Worm (Caenorhabditis elegans) whole organism, L4 larva: ENCODE measurements around the gene Y46H3A.5.
"Not testable (repeated sequence)": the region's sequence is repeated elsewhere in the genome, so short reads cannot be mapped to it uniquely, and the experiment has no call there.

Experiments used
- F37D6.2 ChIP-seq: sonication (generic microtip); optimal IDR thresholded peaks from 2 replicates; lab custom pipeline; 2016; ENCODE audit warnings: mild to moderate bottlenecking, missing genetic modification characterization, missing compliant biosample characterization
- F44E2.7 ChIP-seq: fragments of 200-800 bp; sonication (Bioruptor generic); IDR thresholded peaks from 2 replicates; pipeline ENCODE4 v2.1.2; 2022; ENCODE audit warnings: missing genetic modification characterization, missing compliant biosample characterization
- R02D3.7 ChIP-seq: fragments of 150-350 bp; sonication (generic microtip); optimal IDR thresholded peaks from 3 replicates; lab custom pipeline; 2014; ENCODE audit warnings: missing biosample characterization, missing genetic modification characterization
- T26A8.4 ChIP-seq: fragments of 200-800 bp; sonication (Bioruptor generic); IDR thresholded peaks from 2 replicates; pipeline ENCODE4 v1.3.6; 2022; ENCODE audit warnings: missing genetic modification characterization, missing compliant biosample characterization
- Y75B8A.6 ChIP-seq: fragments of 200-800 bp; sonication (Bioruptor generic); IDR thresholded peaks from 2 replicates; pipeline ENCODE4 v1.3.6; 2022; ENCODE audit warnings: missing genetic modification reagents, missing genetic modification characterization, missing compliant biosample characterization
- ZK546.5 ChIP-seq, 2 experiments: sonication (generic microtip); optimal IDR thresholded peaks; 2 replicates each; lab custom pipeline; 2017; ENCODE audit warnings: missing biosample characterization in 2 of 2, missing genetic modification characterization in 2 of 2
- aha-1 ChIP-seq: fragments of 150-350 bp; peaks from one replicate; lab custom pipeline; 2014; ENCODE audit warnings: missing biosample characterization, missing genetic modification characterization
- ama-1 ChIP-seq: fragments of 150-350 bp; optimal IDR thresholded peaks from 2 replicates; lab custom pipeline; 2014; ENCODE audit warnings: inconsistent platforms, mixed read lengths
- cey-2 ChIP-seq: sonication (generic microtip); optimal IDR thresholded peaks from 3 replicates; lab custom pipeline; 2017; ENCODE audit warnings: missing genetic modification characterization, mild to moderate bottlenecking, missing compliant biosample characterization, antibody characterized with exemption, borderline replicate concordance; ENCODE audit not compliant: insufficient read depth
- ctbp-1 ChIP-seq: fragments of 200-800 bp; sonication (Bioruptor generic); IDR thresholded peaks from 2 replicates; pipeline ENCODE4 v1.3.6; 2022; ENCODE audit warnings: missing genetic modification reagents, missing genetic modification characterization, missing compliant biosample characterization
- daf-19 ChIP-seq: fragments of 200-800 bp; sonication (Bioruptor generic); conservative IDR thresholded peaks from 2 replicates; pipeline ENCODE4 v1.3.6; 2022; ENCODE audit warnings: missing genetic modification characterization, missing compliant biosample characterization
- dmd-6 ChIP-seq: fragments of 200-800 bp; sonication (Bioruptor generic); IDR thresholded peaks from 2 replicates; pipeline ENCODE4 v1.3.6; 2022; ENCODE audit warnings: missing genetic modification reagents, missing genetic modification characterization, missing compliant biosample characterization
- dmd-9 ChIP-seq: fragments of 200-800 bp; sonication (Bioruptor generic); IDR thresholded peaks from 2 replicates; pipeline ENCODE4 v1.3.6; 2022; ENCODE audit warnings: missing genetic modification reagents, missing genetic modification characterization, missing compliant biosample characterization
- dpl-1 ChIP-seq: fragments of 150-350 bp; optimal IDR thresholded peaks from 2 replicates; lab custom pipeline; 2014; ENCODE audit warnings: missing biosample characterization, missing genetic modification reagents, missing genetic modification characterization
- dve-1 ChIP-seq: sonication (generic microtip); optimal IDR thresholded peaks from 2 replicates; lab custom pipeline; 2017; ENCODE audit warnings: antibody characterized with exemption, mild to moderate bottlenecking, missing genetic modification characterization, missing compliant biosample characterization; ENCODE audit not compliant: insufficient read depth
- egl-43 ChIP-seq: fragments of 200-800 bp; sonication (Bioruptor generic); IDR thresholded peaks from 2 replicates; pipeline ENCODE4 v1.3.6; 2022; ENCODE audit warnings: missing genetic modification reagents, missing genetic modification characterization, missing compliant biosample characterization
- hmg-1.1 ChIP-seq: fragments of 200-800 bp; sonication (Bioruptor generic); IDR thresholded peaks from 2 replicates; pipeline ENCODE4 v1.3.6; 2022; ENCODE audit warnings: missing genetic modification reagents, missing genetic modification characterization, missing compliant biosample characterization
- lim-7 ChIP-seq: fragments of 200-800 bp; sonication (Bioruptor generic); IDR thresholded peaks from 2 replicates; pipeline ENCODE4 v1.3.6; 2022; ENCODE audit warnings: missing genetic modification characterization, missing compliant biosample characterization
- lin-13 ChIP-seq: fragments of 150-350 bp; optimal IDR thresholded peaks from 2 replicates; lab custom pipeline; 2014; ENCODE audit warnings: missing biosample characterization, missing genetic modification reagents, missing genetic modification characterization
- lin-29 ChIP-seq: fragments of 200-800 bp; sonication (Bioruptor generic); IDR thresholded peaks from 2 replicates; pipeline ENCODE4 v1.3.6; 2022; ENCODE audit warnings: missing genetic modification reagents, missing genetic modification characterization, missing compliant biosample characterization
- lin-38 ChIP-seq: fragments of 200-800 bp; sonication (Bioruptor generic); IDR thresholded peaks from 2 replicates; pipeline ENCODE4 v1.3.6; 2022; ENCODE audit warnings: missing genetic modification reagents, missing genetic modification characterization, missing compliant biosample characterization
- madf-5 ChIP-seq, 2 experiments: fragments of 200-800 bp; sonication (Bioruptor generic); IDR thresholded peaks; 2 replicates each; pipeline ENCODE4 v1.3.6; 2022; ENCODE audit warnings: missing compliant biosample characterization in 2 of 2, missing genetic modification characterization in 2 of 2
- mdt-29 ChIP-seq: fragments of 200-800 bp; sonication (Bioruptor generic); IDR thresholded peaks from 2 replicates; pipeline ENCODE4 v1.3.6; 2022; ENCODE audit warnings: missing genetic modification reagents, missing genetic modification characterization, missing compliant biosample characterization
- mep-1 ChIP-seq: fragments of 150-350 bp; sonication (generic microtip); optimal IDR thresholded peaks from 3 replicates; lab custom pipeline; 2014; ENCODE audit warnings: missing biosample characterization, missing genetic modification characterization
- nhr-10 ChIP-seq: fragments of 150-350 bp; optimal IDR thresholded peaks from 2 replicates; lab custom pipeline; 2014; ENCODE audit warnings: missing biosample characterization, missing genetic modification characterization
- nhr-28 ChIP-seq: fragments of 150-350 bp; optimal IDR thresholded peaks from 2 replicates; lab custom pipeline; 2014; ENCODE audit warnings: missing biosample characterization, missing genetic modification characterization
- nhr-48 ChIP-seq: sonication (generic microtip); optimal IDR thresholded peaks from 2 replicates; lab custom pipeline; 2016; ENCODE audit warnings: mild to moderate bottlenecking, missing genetic modification characterization, missing compliant biosample characterization
- nhr-77 ChIP-seq: fragments of 150-350 bp; optimal IDR thresholded peaks from 2 replicates; lab custom pipeline; 2014; ENCODE audit warnings: missing biosample characterization, missing genetic modification characterization
- pha-4 ChIP-seq, 2 experiments: fragments of 150-350 bp in 1 of 2; fragments of 200-800 bp in 1 of 2; sonication (Bioruptor generic) in 1 of 2; IDR thresholded peaks in 1 of 2; optimal IDR thresholded peaks in 1 of 2; 2 replicates each; pipeline versions ENCODE4 v1.3.6 to Lab custom; 2014 to 2022; ENCODE audit warnings: missing genetic modification characterization in 2 of 2, missing genetic modification reagents in 2 of 2, missing biosample characterization in 1 of 2, missing compliant biosample characterization in 1 of 2
- pqm-1 ChIP-seq: sonication (generic microtip); optimal IDR thresholded peaks from 2 replicates; lab custom pipeline; 2017; ENCODE audit warnings: missing biosample characterization, missing genetic modification characterization
- rbr-2 ChIP-seq: sonication (generic microtip); optimal IDR thresholded peaks from 2 replicates; lab custom pipeline; 2016; ENCODE audit warnings: missing genotype, missing genetic modification characterization, missing compliant biosample characterization
- saeg-2 ChIP-seq: fragments of 200-800 bp; sonication (Bioruptor generic); IDR thresholded peaks from 2 replicates; pipeline ENCODE4 v1.3.6; 2022; ENCODE audit warnings: missing genetic modification reagents, missing genetic modification characterization, missing compliant biosample characterization
- set-16 ChIP-seq: fragments of 200-800 bp; sonication (Bioruptor generic); IDR thresholded peaks from 2 replicates; pipeline ENCODE4 v1.3.6; 2022; ENCODE audit warnings: missing genetic modification reagents, missing genetic modification characterization, missing compliant biosample characterization
- tra-1 ChIP-seq: fragments of 200-800 bp; sonication (Bioruptor generic); IDR thresholded peaks from 2 replicates; pipeline ENCODE4 v1.3.6; 2022; ENCODE audit warnings: missing genetic modification reagents, missing genetic modification characterization, missing compliant biosample characterization
- unc-130 ChIP-seq: sonication (generic microtip); optimal IDR thresholded peaks from 2 replicates; lab custom pipeline; 2016; ENCODE audit warnings: missing genetic modification reagents, missing genetic modification characterization, missing compliant biosample characterization
- unc-62 ChIP-seq, 3 experiments: fragments of 150-350 bp in 1 of 3; sonication (generic microtip); optimal IDR thresholded peaks in 2 of 3; peaks in 1 of 3; 1 replicate in 1 of 3; 2 replicates in 2 of 3; lab custom pipeline; 2014 to 2017; ENCODE audit warnings: missing biosample characterization in 3 of 3, missing genetic modification characterization in 3 of 3, missing genetic modification reagents in 3 of 3, missing genotype in 1 of 3
- zfp-2 ChIP-seq: sonication (generic microtip); optimal IDR thresholded peaks from 2 replicates; lab custom pipeline; 2016; ENCODE audit warnings: mild to moderate bottlenecking, missing genetic modification characterization, missing compliant biosample characterization

The Y46H3A.5 gene

ce11 chrV:1849992-1850391 is 35.3 kb upstream of the Y46H3A.5 start:
- TF ChIP-seq pha-4 (GFP tag; IDR thresholded peaks at IDR 0.05; lab: Robert Waterston, UW) (peak; percentile 63; the same call in 1 of the 2 replicates), set-16 (GFP tag; lab: Robert Waterston, UW) (peak; percentile 99), lin-38 (GFP tag; lab: Robert Waterston, UW) (peak; percentile 14; the same call in 1 of the 2 replicates)
- not testable (repeated sequence) for TF ChIP-seq pha-4 (tag; optimal IDR thresholded peaks at IDR 0.05; lab: Kevin White, UChicago)

- TF ChIP-seq ctbp-1 (GFP tag; lab: Robert Waterston, UW) (no peak), unc-62 (GFP tag; optimal IDR thresholded peaks at IDR 0.05 in 1 of 2; lab: Kevin White, UChicago) (peak in 1 of 2 experiments; percentile 8), unc-62 (tag; optimal IDR thresholded peaks at IDR 0.05; lab: Kevin White, UChicago) (no peak)
These were observed 33.9 kb upstream of the Y46H3A.5 start for ce11 chrV:1848590-1848989.

ce11 chrV:1845977-1846376 is 31.3 kb upstream of the Y46H3A.5 start, which contains the start of gene T10B5.7:
Gene T10B5.7, plus strand, starts transcription at chrV:1846201.
- TF ChIP-seq nhr-28 (tag; lab: Kevin White, UChicago) = peak; percentile 75
- no peak for TF ChIP-seq hmg-1.1 (GFP tag; lab: Robert Waterston, UW)
- TF ChIP-seq cey-2 = no peak
- no peak for TF ChIP-seq Y75B8A.6 (GFP tag; lab: Robert Waterston, UW)
- no peak for TF ChIP-seq lin-13 (GFP tag; lab: Kevin White, UChicago)
- TF ChIP-seq dmd-9 (GFP tag; lab: Robert Waterston, UW) = no peak
- TF ChIP-seq lim-7 (GFP tag; lab: Robert Waterston, UW) = no peak
- TF ChIP-seq set-16 (GFP tag; lab: Robert Waterston, UW) = no peak
- no peak for TF ChIP-seq R02D3.7 (tag; lab: Kevin White, UChicago)
- TF ChIP-seq tra-1 (GFP tag; lab: Robert Waterston, UW) = no peak
- TF ChIP-seq dpl-1 = no peak
- peak; percentile 19; the same call in 1 of the 2 replicates for TF ChIP-seq dmd-6 (GFP tag; lab: Robert Waterston, UW)
- no peak for TF ChIP-seq daf-19 (GFP tag; lab: Robert Waterston, UW)
- TF ChIP-seq lin-29 (GFP tag; lab: Robert Waterston, UW) = no peak
- TF ChIP-seq F44E2.7 (GFP tag; lab: Robert Waterston, UW) = no peak
- TF ChIP-seq egl-43 (GFP tag; lab: Robert Waterston, UW) = no peak
- no peak for TF ChIP-seq nhr-77 (tag; lab: Kevin White, UChicago)
- TF ChIP-seq unc-130 (GFP tag; lab: Kevin White, UChicago) = no peak
- no peak for TF ChIP-seq madf-5 (GFP tag; IDR thresholded peaks at IDR 0.05; lab: Robert Waterston, UW)
- peak; percentile 2 for TF ChIP-seq dve-1
- TF ChIP-seq nhr-48 (tag; lab: Kevin White, UChicago) = no peak
- TF ChIP-seq zfp-2 (tag; lab: Kevin White, UChicago) = no peak
- peak; percentile 62 for TF ChIP-seq pqm-1
- no peak for TF ChIP-seq T26A8.4
- TF ChIP-seq ama-1 = no peak
- TF ChIP-seq mep-1 (tag; lab: Kevin White, UChicago) = no peak
- TF ChIP-seq nhr-10 (tag; lab: Kevin White, UChicago) = no peak
- no peak for TF ChIP-seq saeg-2 (GFP tag; lab: Robert Waterston, UW)
- TF ChIP-seq F37D6.2 (tag; lab: Kevin White, UChicago) = no peak
- TF ChIP-seq ZK546.5 (tag; optimal IDR thresholded peaks at IDR 0.05; lab: Kevin White, UChicago) = no peak
- no peak for TF ChIP-seq rbr-2 (tag; lab: Kevin White, UChicago)

- TF ChIP-seq aha-1 (tag; lab: Kevin White, UChicago) (peak; percentile 3), nhr-28 (tag; lab: Kevin White, UChicago) (peak; percentile 66), mdt-29 (GFP tag; lab: Robert Waterston, UW) (no peak)
- TF ChIP-seq, all 104 proteins: peak for 2
These were observed 27.1 kb upstream of the Y46H3A.5 start, which contains the start of gene T10B5.8 for ce11 chrV:1841744-1842143. Gene T10B5.8, plus strand, starts transcription at chrV:1842044.
